Fruit fly (Drosophila melanogaster) whole organism, embryonic: Measurements from ENCODE around the gene CG5500.

Source experiments
- Bteb2 ChIP-seq: fragments of 200-800 bp; sonication (Bioruptor generic); optimal IDR thresholded peaks from 2 replicates; lab custom pipeline; 2016; ENCODE audit warnings: missing biosample characterization, missing genetic modification characterization
- CG10147 ChIP-seq: fragments of 200-800 bp; sonication (Bioruptor generic); optimal IDR thresholded peaks from 2 replicates; lab custom pipeline; 2019; ENCODE audit warnings: missing biosample characterization, mild to moderate bottlenecking, missing genetic modification characterization, moderate library complexity
- CG10274 ChIP-seq: fragments of 200-800 bp; sonication (Bioruptor generic); optimal IDR thresholded peaks from 3 replicates; lab custom pipeline; 2017; ENCODE audit warnings: missing biosample characterization, mild to moderate bottlenecking, missing genetic modification characterization
- CG11504 ChIP-seq: fragments of 200-800 bp; sonication (Bioruptor generic); optimal IDR thresholded peaks from 3 replicates; lab custom pipeline; 2019; ENCODE audit warnings: missing biosample characterization, mild to moderate bottlenecking, missing genetic modification characterization, moderate library complexity
- CG12236 ChIP-seq: fragments of 200-800 bp; sonication (Bioruptor generic); optimal IDR thresholded peaks from 2 replicates; lab custom pipeline; 2016; ENCODE audit warnings: missing biosample characterization, missing genetic modification characterization
- CG12391 ChIP-seq: fragments of 200-800 bp; sonication (Bioruptor generic); optimal IDR thresholded peaks from 3 replicates; lab custom pipeline; 2018; ENCODE audit warnings: missing biosample characterization, mild to moderate bottlenecking, missing genetic modification characterization, moderate library complexity
- CG12942 ChIP-seq: fragments of 200-800 bp; sonication (Bioruptor generic); optimal IDR thresholded peaks from 3 replicates; lab custom pipeline; 2016; ENCODE audit warnings: missing biosample characterization, missing genetic modification characterization
- CG13424 ChIP-seq: fragments of 200-800 bp; sonication (Bioruptor generic); optimal IDR thresholded peaks from 2 replicates; lab custom pipeline; 2019; ENCODE audit warnings: missing biosample characterization, mild to moderate bottlenecking, missing genetic modification characterization, moderate library complexity
- CG14965 ChIP-seq: fragments of 200-800 bp; sonication (Bioruptor generic); optimal IDR thresholded peaks from 2 replicates; lab custom pipeline; 2016; ENCODE audit warnings: missing biosample characterization, missing genetic modification characterization, borderline replicate concordance
- CG15269 ChIP-seq: fragments of 200-800 bp; sonication (Bioruptor generic); optimal IDR thresholded peaks from 2 replicates; lab custom pipeline; 2018; ENCODE audit warnings: missing biosample characterization, mild to moderate bottlenecking, missing genetic modification characterization, moderate library complexity
- CG17612 ChIP-seq: fragments of 200-800 bp; sonication (Bioruptor generic); IDR thresholded peaks from 2 replicates; pipeline ENCODE4 v1.3.6; 2022; ENCODE audit warnings: missing biosample characterization, missing genetic modification characterization
- CG18476 ChIP-seq: fragments of 200-800 bp; sonication (Bioruptor generic); optimal IDR thresholded peaks from 2 replicates; lab custom pipeline; 2016; ENCODE audit warnings: missing biosample characterization, mild to moderate bottlenecking, missing genetic modification characterization
- CG2129 ChIP-seq: fragments of 200-800 bp; sonication (Bioruptor generic); IDR thresholded peaks from 2 replicates; pipeline ENCODE4 v1.3.6; 2022; ENCODE audit warnings: missing biosample characterization, missing genetic modification characterization; ENCODE audit not compliant: partially characterized antibody
- CG2202 ChIP-seq: fragments of 200-800 bp; sonication (Bioruptor generic); optimal IDR thresholded peaks from 2 replicates; lab custom pipeline; 2018; ENCODE audit warnings: missing biosample characterization, mild to moderate bottlenecking, missing genetic modification characterization
- CG2875 ChIP-seq: fragments of 200-800 bp; sonication (Bioruptor generic); optimal IDR thresholded peaks from 2 replicates; lab custom pipeline; 2017; ENCODE audit warnings: missing biosample characterization, mild to moderate bottlenecking, missing genetic modification characterization, missing genetic modification reagents
- CG32532 ChIP-seq: fragments of 200-800 bp; sonication (Bioruptor generic); IDR thresholded peaks from 2 replicates; pipeline ENCODE4 v1.3.6; 2022; ENCODE audit warnings: missing biosample characterization, missing genetic modification characterization
- CG3847 ChIP-seq: fragments of 200-800 bp; sonication (Bioruptor generic); IDR thresholded peaks from 2 replicates; pipeline ENCODE4 v1.3.6; 2022; ENCODE audit warnings: missing biosample characterization, missing genetic modification characterization
- CG3995 ChIP-seq: fragments of 200-800 bp; sonication (Bioruptor generic); optimal IDR thresholded peaks from 3 replicates; lab custom pipeline; 2016; ENCODE audit warnings: missing biosample characterization, missing genetic modification characterization
- CG4282 ChIP-seq: fragments of 200-800 bp; sonication (Bioruptor generic); optimal IDR thresholded peaks from 2 replicates; lab custom pipeline; 2016; ENCODE audit warnings: missing biosample characterization, missing genetic modification characterization
- CG7372 ChIP-seq: fragments of 200-800 bp; sonication (Bioruptor generic); IDR thresholded peaks from 2 replicates; pipeline ENCODE4 v1.3.6; 2022; ENCODE audit warnings: missing biosample characterization, missing genetic modification characterization
- CG7839 ChIP-seq: fragments of 200-800 bp; sonication (Bioruptor generic); optimal IDR thresholded peaks from 3 replicates; lab custom pipeline; 2018; ENCODE audit warnings: missing biosample characterization, mild to moderate bottlenecking, missing genetic modification characterization, moderate library complexity
- CG8089 ChIP-seq: fragments of 200-800 bp; sonication (Bioruptor generic); optimal IDR thresholded peaks from 3 replicates; lab custom pipeline; 2016; ENCODE audit warnings: missing biosample characterization, missing genetic modification characterization
- CG8924 ChIP-seq: fragments of 200-800 bp; optimal IDR thresholded peaks from 3 replicates; lab custom pipeline; 2019; ENCODE audit warnings: missing biosample characterization, mild to moderate bottlenecking, missing genetic modification characterization, moderate library complexity
- CG9876 ChIP-seq: fragments of 200-800 bp; sonication (Bioruptor generic); optimal IDR thresholded peaks from 2 replicates; lab custom pipeline; 2016; ENCODE audit warnings: missing biosample characterization, missing genetic modification characterization
- D19B ChIP-seq: fragments of 200-800 bp; sonication (Bioruptor generic); optimal IDR thresholded peaks from 2 replicates; lab custom pipeline; 2017; ENCODE audit warnings: missing biosample characterization, mild to moderate bottlenecking, missing genetic modification characterization
- Doc3 ChIP-seq: fragments of 200-800 bp; sonication (Bioruptor generic); IDR thresholded peaks from 3 replicates; pipeline ENCODE4 v1.3.6; 2022; ENCODE audit warnings: missing biosample characterization, missing genetic modification characterization; ENCODE audit not compliant: partially characterized antibody
- Elba2 ChIP-seq: fragments of 200-800 bp; sonication (Bioruptor generic); optimal IDR thresholded peaks from 3 replicates; lab custom pipeline; 2016; ENCODE audit warnings: missing biosample characterization, missing genetic modification characterization
- Fer2 ChIP-seq: fragments of 200-800 bp; sonication (Bioruptor generic); optimal IDR thresholded peaks from 2 replicates; lab custom pipeline; 2018; ENCODE audit warnings: missing biosample characterization, mild to moderate bottlenecking, missing genetic modification characterization, moderate library complexity
- HLH4C ChIP-seq: fragments of 200-800 bp; sonication (Bioruptor generic); IDR thresholded peaks from 3 replicates; pipeline ENCODE4 v1.3.6; 2022; ENCODE audit warnings: missing biosample characterization, missing genetic modification characterization; ENCODE audit not compliant: partially characterized antibody
- HmgD ChIP-seq: fragments of 200-800 bp; sonication (Bioruptor generic); optimal IDR thresholded peaks from 3 replicates; lab custom pipeline; 2016; ENCODE audit warnings: missing biosample characterization, missing genetic modification characterization
- Hsf ChIP-seq: fragments of 200-800 bp; sonication (Bioruptor generic); optimal IDR thresholded peaks from 3 replicates; lab custom pipeline; 2016; ENCODE audit warnings: missing biosample characterization, missing genetic modification characterization
- Lhr ChIP-seq: fragments of 200-800 bp; sonication (Bioruptor generic); optimal IDR thresholded peaks from 3 replicates; lab custom pipeline; 2017; ENCODE audit warnings: mild to moderate bottlenecking, missing biosample characterization, missing genetic modification reagents, missing genetic modification characterization
- MBD-R2 ChIP-seq: fragments of 200-800 bp; sonication (Bioruptor generic); IDR thresholded peaks from 2 replicates; pipeline ENCODE4 v1.3.6; 2022; ENCODE audit warnings: missing biosample characterization, missing genetic modification characterization
- Med ChIP-seq: fragments of 200-800 bp; sonication (Bioruptor generic); peaks from one replicate; lab custom pipeline; 2016; ENCODE audit warnings: missing biosample characterization, missing genetic modification characterization, mild to moderate bottlenecking, inconsistent platforms, moderate library complexity
- NFAT ChIP-seq: fragments of 200-800 bp; sonication (Bioruptor generic); IDR thresholded peaks from 2 replicates; pipeline ENCODE4 v1.3.6; 2022; ENCODE audit warnings: missing biosample characterization, missing genetic modification characterization
- Poxn ChIP-seq: fragments of 200-800 bp; sonication (Bioruptor generic); IDR thresholded peaks from 2 replicates; pipeline ENCODE4 v1.3.6; 2022; ENCODE audit warnings: missing biosample characterization, missing genetic modification characterization
- Sox100B ChIP-seq: fragments of 200-800 bp; sonication (Bioruptor generic); optimal IDR thresholded peaks from 3 replicates; lab custom pipeline; 2018; ENCODE audit warnings: missing biosample characterization, mild to moderate bottlenecking, missing genetic modification characterization
- Sox102F ChIP-seq: fragments of 200-800 bp; sonication (Bioruptor generic); optimal IDR thresholded peaks from 2 replicates; lab custom pipeline; 2018; ENCODE audit warnings: missing biosample characterization, mild to moderate bottlenecking, missing genetic modification characterization, moderate library complexity
- br ChIP-seq: fragments of >200 bp; optimal IDR thresholded peaks from 2 replicates; lab custom pipeline; 2017
- chm ChIP-seq: fragments of 200-800 bp; sonication (Bioruptor generic); IDR thresholded peaks from 2 replicates; pipeline ENCODE4 v1.3.6; 2022; ENCODE audit warnings: missing biosample characterization, missing genetic modification characterization
- chn ChIP-seq: fragments of 200-800 bp; sonication (Bioruptor generic); optimal IDR thresholded peaks from 2 replicates; lab custom pipeline; 2016; ENCODE audit warnings: missing biosample characterization, missing genetic modification characterization
- dysf ChIP-seq: fragments of 200-800 bp; sonication (Bioruptor generic); IDR thresholded peaks from 3 replicates; pipeline ENCODE4 v1.3.6; 2022; ENCODE audit warnings: missing biosample characterization, missing genetic modification characterization
- fu2 ChIP-seq: fragments of 200-800 bp; sonication (Bioruptor generic); optimal IDR thresholded peaks from 2 replicates; lab custom pipeline; 2016; ENCODE audit warnings: missing biosample characterization, missing genetic modification characterization
- gt ChIP-seq: fragments of 200-800 bp; sonication (Bioruptor generic); IDR thresholded peaks from 2 replicates; pipeline ENCODE4 v1.3.6; 2022; ENCODE audit warnings: missing biosample characterization, missing genetic modification characterization
- kay ChIP-seq: fragments of 200-800 bp; sonication (Bioruptor generic); optimal IDR thresholded peaks from 2 replicates; lab custom pipeline; 2016; ENCODE audit warnings: missing biosample characterization, missing genetic modification characterization
- pan ChIP-seq, 4 experiments: fragments of >200 bp in 3 of 4; fragments of 200-800 bp in 1 of 4; sonication (Bioruptor generic) in 1 of 4; optimal IDR thresholded peaks in 3 of 4; IDR thresholded peaks in 1 of 4; 2 replicates each; pipeline versions ENCODE4 v1.3.6 to Lab custom; 2017 to 2022; ENCODE audit warnings: missing biosample characterization in 2 of 4, missing genetic modification characterization in 2 of 4, mixed read lengths in 1 of 4
- scrt ChIP-seq: fragments of 200-800 bp; sonication (Bioruptor generic); optimal IDR thresholded peaks from 2 replicates; lab custom pipeline; 2018; ENCODE audit warnings: missing biosample characterization, mild to moderate bottlenecking, missing genetic modification characterization, moderate library complexity
- sd ChIP-seq: fragments of 200-800 bp; sonication (Bioruptor generic); optimal IDR thresholded peaks from 3 replicates; lab custom pipeline; 2018; ENCODE audit warnings: missing biosample characterization, mild to moderate bottlenecking, missing genetic modification characterization, moderate library complexity
- wdn ChIP-seq: fragments of 200-800 bp; sonication (Bioruptor generic); IDR thresholded peaks from 2 replicates; pipeline ENCODE4 v1.3.6; 2022; ENCODE audit warnings: missing biosample characterization, missing genetic modification characterization
- wek ChIP-seq: fragments of 200-800 bp; sonication (Bioruptor generic); optimal IDR thresholded peaks from 3 replicates; lab custom pipeline; 2018; ENCODE audit warnings: missing biosample characterization, mild to moderate bottlenecking, missing genetic modification characterization, moderate library complexity

The CG5500 gene

DNA sequence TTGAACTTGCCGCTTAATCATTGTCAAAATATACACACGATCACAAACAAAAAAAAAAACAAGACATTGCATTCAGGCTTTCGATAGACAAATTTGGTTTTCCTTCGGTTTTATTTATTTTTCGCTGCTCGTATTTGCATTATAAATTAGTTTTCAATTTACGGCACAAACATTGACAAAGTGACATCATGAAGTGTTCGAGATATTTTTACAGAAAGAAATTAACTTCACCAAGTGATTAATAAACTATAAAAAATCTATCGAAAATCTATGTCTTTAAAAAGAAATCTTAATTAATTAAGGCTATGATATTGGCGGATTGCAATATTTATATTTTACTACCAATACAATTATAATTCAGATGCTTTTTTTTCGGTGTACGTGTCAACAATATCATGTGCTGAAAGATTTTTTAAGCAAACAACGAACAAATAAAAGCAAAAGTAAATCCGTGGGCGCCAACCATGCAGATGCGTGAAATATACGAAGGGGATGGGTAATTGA is 47.5 kb downstream of the CG5500 start (continued):
- no peak for TF ChIP-seq chn (GFP tag; lab: Kevin White, UChicago)
- peak; percentile 31; the same call in 1 of the 2 replicates for TF ChIP-seq CG32532 (GFP tag; lab: Robert Waterston, UW)
- TF ChIP-seq CG12391 (tag; lab: Kevin White, UChicago): peak; percentile 32
- no peak for TF ChIP-seq CG10274 (GFP tag; lab: Kevin White, UChicago)
- no peak for TF ChIP-seq fu2 (GFP tag; lab: Kevin White, UChicago)
- TF ChIP-seq CG15269: peak; percentile 46
- TF ChIP-seq CG12942: no peak
- peak; percentile 45 for TF ChIP-seq wek
- TF ChIP-seq chm: no peak
- TF ChIP-seq HmgD: no peak
- TF ChIP-seq CG9876 (GFP tag; lab: Kevin White, UChicago): no peak
- no peak for TF ChIP-seq Doc3 (GFP tag; lab: Robert Waterston, UW)
- peak; percentile 16 for TF ChIP-seq CG18476 (GFP tag; lab: Kevin White, UChicago)
- TF ChIP-seq Poxn (GFP tag; lab: Robert Waterston, UW): no peak
- peak; percentile 68 for TF ChIP-seq CG7839 (tag; lab: Kevin White, UChicago)
- peak; percentile 50 for TF ChIP-seq kay (GFP tag; lab: Kevin White, UChicago)
- no peak for TF ChIP-seq Elba2
- no peak for TF ChIP-seq HLH4C
- no peak for TF ChIP-seq CG14965 (GFP tag; lab: Kevin White, UChicago)
- TF ChIP-seq CG2129 (GFP tag; lab: Robert Waterston, UW): no peak
- no peak for TF ChIP-seq gt
- TF ChIP-seq pan (optimal IDR thresholded peaks at IDR 0.05; lab: Kevin White, UChicago): no peak
- TF ChIP-seq pan (GFP tag; optimal IDR thresholded peaks at IDR 0.05 in 1 of 2, IDR thresholded peaks at IDR 0.05 in 1 of 2): peak in 1 of 2 experiments; percentile 62
- peak; percentile 37 for TF ChIP-seq Fer2 (tag; lab: Kevin White, UChicago)
- peak; percentile 4 for TF ChIP-seq sd (tag; lab: Kevin White, UChicago)
- TF ChIP-seq CG2202 (tag; lab: Kevin White, UChicago): peak; percentile 32
- TF ChIP-seq scrt (GFP tag; lab: Kevin White, UChicago): peak; percentile 1
- TF ChIP-seq Lhr (GFP tag; lab: Kevin White, UChicago): peak; percentile 9
- TF ChIP-seq CG12236 (GFP tag; lab: Kevin White, UChicago): no peak
- TF ChIP-seq CG10147 (GFP tag; lab: Kevin White, UChicago): peak; percentile 45
- peak; percentile 44 for TF ChIP-seq CG13424 (tag; lab: Kevin White, UChicago)
- no peak for TF ChIP-seq CG4282
- TF ChIP-seq br (lab: Kevin White, UChicago): no peak
- no peak for TF ChIP-seq MBD-R2 (GFP tag; lab: Robert Waterston, UW)
- no peak for TF ChIP-seq D19B (GFP tag; lab: Kevin White, UChicago)
- peak; percentile 75 for TF ChIP-seq CG11504 (tag; lab: Kevin White, UChicago)
- no peak for TF ChIP-seq wdn (GFP tag; lab: Robert Waterston, UW)
- no peak for TF ChIP-seq CG8089 (GFP tag; lab: Kevin White, UChicago)
- peak; percentile 70 for TF ChIP-seq CG2875 (GFP tag; lab: Kevin White, UChicago)
- no peak for TF ChIP-seq Bteb2 (GFP tag; lab: Kevin White, UChicago)
- no peak for TF ChIP-seq NFAT
- TF ChIP-seq CG3847 (GFP tag; lab: Robert Waterston, UW): no peak
- TF ChIP-seq Med: peak; percentile 78
- no peak for TF ChIP-seq Hsf (GFP tag; lab: Kevin White, UChicago)
- TF ChIP-seq CG7372 (GFP tag; lab: Robert Waterston, UW): no peak; the same call in 1 of the 2 replicates
- peak; percentile 80 for TF ChIP-seq Sox100B (GFP tag; lab: Kevin White, UChicago)
- TF ChIP-seq CG8924 (tag; lab: Kevin White, UChicago): peak; percentile 41
- peak; percentile 29; the same call in 1 of the 3 replicates for TF ChIP-seq dysf (GFP tag; lab: Robert Waterston, UW)
- TF ChIP-seq CG3995: no peak
- TF ChIP-seq Sox102F (GFP tag; lab: Kevin White, UChicago): peak; percentile 60
- no peak for TF ChIP-seq CG17612 (GFP tag; lab: Robert Waterston, UW)
